Worm (Caenorhabditis elegans) whole organism, L3 larva: ENCODE measurements around the gene ceh-99.
A peak's percentile ranks its signal among the peaks of the same experiment; 100 is the strongest.

ENCODE experiments used
- R02D3.7 ChIP-seq: fragments of 150-350 bp; optimal IDR thresholded peaks from 2 replicates; lab custom pipeline; 2014; ENCODE audit warnings: missing biosample characterization, missing genetic modification characterization
- aly-2 ChIP-seq: fragments of 150-350 bp; optimal IDR thresholded peaks from 2 replicates; lab custom pipeline; 2014; ENCODE audit warnings: missing biosample characterization, missing genetic modification characterization
- ama-1 ChIP-seq: fragments of 150-350 bp; optimal IDR thresholded peaks from 2 replicates; lab custom pipeline; 2018
- elt-3 ChIP-seq, 3 experiments: fragments of 150-350 bp in 1 of 3; sonication (generic microtip) in 2 of 3; optimal IDR thresholded peaks; 2 replicates in 2 of 3; 4 replicates in 1 of 3; lab custom pipeline; 2014 to 2017; ENCODE audit warnings: missing biosample characterization in 3 of 3, missing genetic modification characterization in 3 of 3
- fkh-10 ChIP-seq: sonication (generic microtip); optimal IDR thresholded peaks from 2 replicates; lab custom pipeline; 2017; ENCODE audit warnings: missing biosample characterization, missing genetic modification reagents, missing genetic modification characterization
- mdl-1 ChIP-seq: fragments of 150-350 bp; optimal IDR thresholded peaks from 2 replicates; lab custom pipeline; 2014; ENCODE audit warnings: missing biosample characterization, missing genetic modification characterization
- nfya-1 ChIP-seq: sonication (generic microtip); optimal IDR thresholded peaks from 2 replicates; lab custom pipeline; 2017; ENCODE audit warnings: missing genetic modification characterization, mild to moderate bottlenecking, missing compliant biosample characterization, antibody characterized with exemption, moderate library complexity; ENCODE audit not compliant: insufficient read depth
- pqm-1 ChIP-seq: fragments of 150-350 bp; optimal IDR thresholded peaks from 2 replicates; lab custom pipeline; 2017; ENCODE audit warnings: missing biosample characterization, missing genetic modification characterization, inconsistent platforms
- ztf-11 ChIP-seq: fragments of 150-350 bp; optimal IDR thresholded peaks from 2 replicates; lab custom pipeline; 2014; ENCODE audit warnings: missing biosample characterization, missing genetic modification characterization

DNA sequence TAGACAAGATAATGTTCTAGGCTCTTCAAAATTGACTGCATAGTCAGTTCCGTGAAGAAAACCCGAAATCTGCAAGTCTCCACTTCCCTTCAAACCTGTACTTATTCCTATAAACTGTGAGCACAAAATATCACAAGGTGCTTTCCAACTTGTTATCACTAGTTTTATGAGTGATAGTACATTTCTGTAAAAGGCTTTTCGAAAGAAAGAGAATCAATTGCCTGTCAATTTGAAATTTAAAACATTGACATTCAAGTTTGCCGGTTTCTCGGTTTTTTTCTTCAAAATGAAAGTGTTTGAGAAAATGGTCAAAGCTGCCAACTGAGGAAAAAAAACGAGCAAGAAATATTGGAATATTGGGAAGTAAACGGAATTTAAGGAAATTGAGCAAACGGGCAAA is 1.8 kb upstream of the ceh-99 start:
- no peak for TF ChIP-seq ztf-11 (tag; lab: Kevin White, UChicago)
- TF ChIP-seq aly-2 (tag; lab: Kevin White, UChicago) = no peak
- TF ChIP-seq ama-1 (lab: Kevin White, UChicago) = no peak
- no peak for TF ChIP-seq elt-3 (tag; optimal IDR thresholded peaks at IDR 0.05; lab: Kevin White, UChicago)
- no peak for TF ChIP-seq R02D3.7 (tag; lab: Kevin White, UChicago)
- TF ChIP-seq pqm-1 = peak; percentile 28
- no peak for TF ChIP-seq mdl-1 (tag; lab: Kevin White, UChicago)
- TF ChIP-seq nfya-1 (tag; lab: Kevin White, UChicago) = no peak
- no peak for TF ChIP-seq fkh-10
